Worm (Caenorhabditis elegans): Measurements from ENCODE around the gene dyc-1.

Gene dyc-1

DNA sequence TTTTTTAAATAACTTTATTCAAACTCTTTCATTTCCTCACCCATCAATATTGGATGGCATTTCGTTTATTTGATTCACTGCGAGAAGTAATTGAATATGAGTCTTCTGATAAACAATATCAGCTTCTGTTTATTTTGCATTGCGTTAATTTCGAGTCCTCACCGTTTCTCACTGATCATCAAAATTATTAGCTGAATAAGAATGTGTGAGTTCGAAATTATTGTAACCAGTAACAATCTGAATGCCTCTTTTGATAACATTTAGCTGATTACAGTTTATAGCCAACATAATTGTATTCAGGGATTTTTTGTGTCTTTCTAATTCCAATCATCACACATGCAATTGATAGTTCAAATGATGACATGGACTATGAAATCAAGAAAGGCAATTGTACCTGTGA lies 35.9 kb downstream of the dyc-1 start, which contains the start of gene F16B12.1:
Gene F16B12.1 (plus strand): TSS at position 301 of the 400 bp plus-strand sequence.
- TF ChIP-seq ref-1 (GFP tag; conservative IDR thresholded peaks at IDR 0.05) (no peak), cog-1 (tag; optimal IDR thresholded peaks at IDR 0.05) (no peak), ztf-29 (GFP tag; IDR thresholded peaks at IDR 0.05) (no peak), tab-1 (GFP tag; IDR thresholded peaks at IDR 0.05) (no peak), flt-1 (GFP tag; IDR thresholded peaks at IDR 0.05) (no peak), T22C8.4 (GFP tag; IDR thresholded peaks at IDR 0.05) (no peak), med-1 (GFP tag; optimal IDR thresholded peaks at IDR 0.05; ENCODE audit: insufficient read depth) (no peak), ztf-23 (GFP tag; IDR thresholded peaks at IDR 0.05) (no peak), klf-2 (GFP tag; conservative IDR thresholded peaks at IDR 0.05) (no peak)

DNA sequence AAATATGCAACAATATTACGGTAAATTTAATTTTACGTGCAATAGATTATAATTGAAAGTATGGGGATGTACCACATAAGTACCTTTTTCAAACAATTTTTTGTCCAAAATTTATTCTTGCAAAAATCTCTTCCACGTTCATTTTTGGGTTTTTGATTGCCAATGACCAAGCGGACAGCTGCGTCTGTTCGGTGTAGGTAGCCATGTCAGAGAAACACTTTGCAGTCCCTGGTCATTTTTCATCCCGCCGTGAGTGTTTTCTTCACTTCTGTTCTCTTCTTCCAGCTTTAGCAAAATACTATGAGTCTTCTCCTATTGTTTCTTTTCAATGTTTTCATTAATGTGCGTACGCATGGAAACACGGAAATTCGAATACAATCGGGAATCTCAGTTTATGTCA lies 40.8 kb downstream of the dyc-1 start, which contains the start of gene dsl-4:
Gene dsl-4 (plus strand): TSS at position 301 of the 400 bp plus-strand sequence.
- TF ChIP-seq cog-1 (tag; optimal IDR thresholded peaks at IDR 0.05) = no peak
- no peak for TF ChIP-seq klf-2 (GFP tag; conservative IDR thresholded peaks at IDR 0.05)
- no peak for TF ChIP-seq ref-1 (GFP tag; conservative IDR thresholded peaks at IDR 0.05)
- no peak for TF ChIP-seq tab-1 (GFP tag; IDR thresholded peaks at IDR 0.05)
- TF ChIP-seq T22C8.4 (GFP tag; IDR thresholded peaks at IDR 0.05) = no peak
- TF ChIP-seq flt-1 (GFP tag; IDR thresholded peaks at IDR 0.05) = no peak
- no peak for TF ChIP-seq med-1 (GFP tag; optimal IDR thresholded peaks at IDR 0.05; ENCODE audit: insufficient read depth)
- TF ChIP-seq ztf-29 (GFP tag; IDR thresholded peaks at IDR 0.05) = no peak
- no peak for TF ChIP-seq ztf-23 (GFP tag; IDR thresholded peaks at IDR 0.05)

DNA sequence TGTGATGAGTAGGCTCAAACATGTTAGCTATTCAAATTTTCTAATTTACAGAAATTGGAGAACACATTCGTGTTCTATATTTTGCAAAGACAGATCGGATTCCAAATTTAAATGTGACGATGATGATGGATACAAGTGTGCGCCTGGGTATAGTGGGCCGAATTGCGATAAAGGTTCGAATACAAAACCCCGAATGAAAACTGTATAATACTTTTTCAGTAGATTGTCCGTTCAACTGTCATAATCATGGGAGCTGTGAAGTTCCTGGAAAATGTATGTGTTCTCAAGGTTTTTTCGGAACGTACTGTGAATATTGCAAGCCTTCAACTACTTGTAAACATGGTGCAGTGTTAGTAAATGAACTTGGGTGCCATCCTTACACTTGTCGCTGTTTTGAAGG lies 41.7 kb downstream of the dyc-1 start:
- no peak for TF ChIP-seq flt-1 (GFP tag; IDR thresholded peaks at IDR 0.05)
- TF ChIP-seq ref-1 (GFP tag; conservative IDR thresholded peaks at IDR 0.05) = no peak
- TF ChIP-seq tab-1 (GFP tag; IDR thresholded peaks at IDR 0.05) = no peak
- no peak for TF ChIP-seq cog-1 (tag; optimal IDR thresholded peaks at IDR 0.05)
- no peak for TF ChIP-seq med-1 (GFP tag; optimal IDR thresholded peaks at IDR 0.05; ENCODE audit: insufficient read depth)
- TF ChIP-seq klf-2 (GFP tag; conservative IDR thresholded peaks at IDR 0.05) = no peak
- TF ChIP-seq T22C8.4 (GFP tag; IDR thresholded peaks at IDR 0.05) = no peak
- TF ChIP-seq ztf-29 (GFP tag; IDR thresholded peaks at IDR 0.05) = no peak

DNA sequence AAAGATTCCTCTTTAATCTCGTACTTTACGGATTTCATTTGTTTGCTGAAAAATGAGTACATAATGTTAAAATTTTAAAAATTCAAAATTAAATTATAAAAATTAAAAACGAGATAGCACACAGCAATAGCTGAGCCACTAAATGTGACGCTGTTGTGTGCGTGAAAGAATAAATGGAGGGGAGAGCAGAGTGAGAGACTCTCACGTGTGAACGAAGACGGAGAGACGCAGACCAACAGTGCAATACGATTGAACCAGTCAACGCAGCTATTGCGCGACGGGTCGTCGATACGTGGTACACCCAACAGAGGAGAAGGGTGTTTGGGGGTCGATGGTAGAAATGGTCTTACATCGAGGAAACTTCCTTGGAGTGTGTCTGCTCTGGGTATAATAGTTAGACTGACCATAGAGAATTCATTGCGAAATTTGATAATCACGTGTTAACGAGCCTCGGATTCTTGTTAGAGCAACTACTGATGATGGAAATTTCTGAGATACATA lies 49.3 kb downstream of the dyc-1 start, which contains the start of gene F16B12.4:
Gene F16B12.4 (minus strand): TSS at position 51 of the 501 bp plus-strand sequence.
- TF ChIP-seq cog-1 (tag; optimal IDR thresholded peaks at IDR 0.05) (no peak), ref-1 (GFP tag; conservative IDR thresholded peaks at IDR 0.05) (no peak), T22C8.4 (GFP tag; IDR thresholded peaks at IDR 0.05) (no peak), tab-1 (GFP tag; IDR thresholded peaks at IDR 0.05) (no peak), flt-1 (GFP tag; IDR thresholded peaks at IDR 0.05) (no peak), med-1 (GFP tag; optimal IDR thresholded peaks at IDR 0.05; ENCODE audit: insufficient read depth) (no peak), klf-2 (GFP tag; conservative IDR thresholded peaks at IDR 0.05) (no peak), ztf-23 (GFP tag; IDR thresholded peaks at IDR 0.05) (no peak), ztf-29 (GFP tag; IDR thresholded peaks at IDR 0.05) (no peak)

DNA sequence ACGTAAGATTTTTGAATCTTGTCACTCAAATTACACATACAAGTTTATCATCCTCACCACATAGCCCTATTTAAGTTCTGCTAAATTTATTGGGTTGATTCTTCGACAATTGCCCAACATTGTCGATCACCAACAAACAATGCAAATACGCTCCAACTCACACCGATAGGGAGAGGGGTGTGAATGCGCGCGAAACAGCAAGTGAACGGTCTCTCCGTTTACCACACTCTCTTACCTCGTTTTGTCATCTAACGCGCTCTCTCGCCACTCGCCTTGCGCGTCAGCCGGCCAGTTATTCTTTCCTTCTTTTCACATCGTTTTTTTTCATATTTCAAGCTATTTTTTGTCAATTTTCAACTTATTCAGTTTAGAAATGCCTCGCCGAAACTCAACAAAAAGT lies 52.7 kb downstream of the dyc-1 start, which contains the start of gene F16B12.6:
Gene F16B12.6 (plus strand): TSS at position 331 of the 400 bp plus-strand sequence.
- peak; percentile 35; the same call in 1 of the 2 replicates for TF ChIP-seq flt-1 (GFP tag; IDR thresholded peaks at IDR 0.05)
- peak; percentile 71 for TF ChIP-seq cog-1 (tag; optimal IDR thresholded peaks at IDR 0.05)
- TF ChIP-seq T22C8.4 (GFP tag; IDR thresholded peaks at IDR 0.05) = no peak
- TF ChIP-seq ref-1 (GFP tag; conservative IDR thresholded peaks at IDR 0.05) = no peak
- TF ChIP-seq ztf-29 (GFP tag; IDR thresholded peaks at IDR 0.05) = no peak
- TF ChIP-seq med-1 (GFP tag; optimal IDR thresholded peaks at IDR 0.05; ENCODE audit: insufficient read depth) = no peak
- TF ChIP-seq ztf-23 (GFP tag; IDR thresholded peaks at IDR 0.05) = no peak
- no peak for TF ChIP-seq tab-1 (GFP tag; IDR thresholded peaks at IDR 0.05)

DNA sequence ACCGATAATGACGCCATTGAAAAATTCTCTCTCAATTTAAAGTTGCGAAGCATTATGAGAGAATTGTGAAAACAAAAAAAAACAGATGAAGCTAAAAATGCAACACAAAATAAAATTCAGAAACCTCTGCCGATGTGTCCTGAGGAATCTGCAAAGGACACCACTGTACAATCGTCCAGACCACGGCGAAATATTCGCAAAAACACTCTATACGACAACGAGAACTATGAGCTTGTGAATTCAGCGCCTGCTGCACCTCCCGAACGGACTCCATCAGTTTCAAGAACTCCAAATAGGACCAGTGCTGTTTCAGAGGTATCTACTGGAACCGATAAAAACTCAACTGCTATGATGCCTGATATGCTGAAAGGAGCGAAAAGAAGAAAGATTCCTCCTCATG lies 53.1 kb downstream of the dyc-1 start:
- TF ChIP-seq klf-2 (GFP tag; conservative IDR thresholded peaks at IDR 0.05) = no peak
- TF ChIP-seq flt-1 (GFP tag; IDR thresholded peaks at IDR 0.05) = no peak
- TF ChIP-seq ztf-23 (GFP tag; IDR thresholded peaks at IDR 0.05) = no peak
- no peak for TF ChIP-seq T22C8.4 (GFP tag; IDR thresholded peaks at IDR 0.05)
- TF ChIP-seq cog-1 (tag; optimal IDR thresholded peaks at IDR 0.05) = no peak
- no peak for TF ChIP-seq med-1 (GFP tag; optimal IDR thresholded peaks at IDR 0.05; ENCODE audit: insufficient read depth)
- TF ChIP-seq ref-1 (GFP tag; conservative IDR thresholded peaks at IDR 0.05) = no peak
- no peak for TF ChIP-seq ztf-29 (GFP tag; IDR thresholded peaks at IDR 0.05)

DNA sequence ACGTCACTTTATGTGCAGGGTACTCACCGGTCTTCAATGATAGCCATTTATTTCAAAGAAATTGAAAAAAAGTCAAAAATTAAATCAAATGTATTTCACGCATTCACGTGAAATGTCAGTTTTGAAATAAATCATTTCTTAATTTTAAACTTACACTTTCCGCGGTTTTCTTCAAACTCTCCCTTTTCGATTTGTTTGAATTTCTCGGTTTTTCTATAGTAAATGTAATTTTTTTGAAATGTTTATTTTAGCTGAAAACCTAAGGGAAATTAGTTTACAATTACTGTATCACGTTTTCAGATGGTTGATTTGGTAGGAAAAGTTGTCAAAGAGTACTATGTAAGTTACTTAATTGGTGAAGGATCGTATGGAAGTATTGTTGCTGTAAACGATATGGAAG lies 58.9 kb downstream of the dyc-1 start, which contains the start of gene F16B12.7:
Gene F16B12.7 (plus strand): TSS at position 301 of the 400 bp plus-strand sequence.
- TF ChIP-seq klf-2 (GFP tag; conservative IDR thresholded peaks at IDR 0.05) = no peak
- TF ChIP-seq med-1 (GFP tag; optimal IDR thresholded peaks at IDR 0.05; ENCODE audit: insufficient read depth) = no peak
- TF ChIP-seq tab-1 (GFP tag; IDR thresholded peaks at IDR 0.05) = no peak
- TF ChIP-seq ztf-23 (GFP tag; IDR thresholded peaks at IDR 0.05) = no peak
- TF ChIP-seq ref-1 (GFP tag; conservative IDR thresholded peaks at IDR 0.05) = no peak
- TF ChIP-seq T22C8.4 (GFP tag; IDR thresholded peaks at IDR 0.05) = no peak
- no peak for TF ChIP-seq cog-1 (tag; optimal IDR thresholded peaks at IDR 0.05)
- TF ChIP-seq flt-1 (GFP tag; IDR thresholded peaks at IDR 0.05) = no peak
- no peak for TF ChIP-seq ztf-29 (GFP tag; IDR thresholded peaks at IDR 0.05)

DNA sequence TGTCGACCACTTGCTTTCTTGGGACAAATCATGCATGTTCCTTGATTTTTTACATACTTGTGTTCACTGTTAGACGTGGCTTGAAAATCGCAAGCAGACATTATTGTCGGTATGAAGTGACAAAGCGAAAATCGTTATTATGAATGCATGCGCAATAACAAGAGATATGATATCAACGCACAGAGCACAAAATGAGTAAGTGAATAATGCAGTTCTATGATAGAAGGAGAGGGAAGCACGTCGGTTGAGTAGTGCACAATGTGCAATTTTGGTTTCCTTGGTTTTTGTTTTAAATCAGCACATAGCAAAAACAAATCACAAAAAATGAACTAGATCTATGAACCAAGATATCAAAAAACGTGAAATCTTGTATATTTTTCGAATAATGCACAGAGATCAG lies 64.0 kb downstream of the dyc-1 start, which contains the start of gene nhr-281:
Gene nhr-281 (minus strand): TSS at position 101 of the 400 bp plus-strand sequence.
- TF ChIP-seq ztf-29 (GFP tag; IDR thresholded peaks at IDR 0.05) (no peak), med-1 (GFP tag; optimal IDR thresholded peaks at IDR 0.05; ENCODE audit: insufficient read depth) (no peak), klf-2 (GFP tag; conservative IDR thresholded peaks at IDR 0.05) (no peak), tab-1 (GFP tag; IDR thresholded peaks at IDR 0.05) (no peak), flt-1 (GFP tag; IDR thresholded peaks at IDR 0.05) (no peak), T22C8.4 (GFP tag; IDR thresholded peaks at IDR 0.05) (no peak), cog-1 (tag; optimal IDR thresholded peaks at IDR 0.05) (no peak), ref-1 (GFP tag; conservative IDR thresholded peaks at IDR 0.05) (no peak), ztf-23 (GFP tag; IDR thresholded peaks at IDR 0.05) (no peak)
